Worm (Caenorhabditis elegans): ENCODE results near the gene T04C9.1.

Gene T04C9.1

DNA sequence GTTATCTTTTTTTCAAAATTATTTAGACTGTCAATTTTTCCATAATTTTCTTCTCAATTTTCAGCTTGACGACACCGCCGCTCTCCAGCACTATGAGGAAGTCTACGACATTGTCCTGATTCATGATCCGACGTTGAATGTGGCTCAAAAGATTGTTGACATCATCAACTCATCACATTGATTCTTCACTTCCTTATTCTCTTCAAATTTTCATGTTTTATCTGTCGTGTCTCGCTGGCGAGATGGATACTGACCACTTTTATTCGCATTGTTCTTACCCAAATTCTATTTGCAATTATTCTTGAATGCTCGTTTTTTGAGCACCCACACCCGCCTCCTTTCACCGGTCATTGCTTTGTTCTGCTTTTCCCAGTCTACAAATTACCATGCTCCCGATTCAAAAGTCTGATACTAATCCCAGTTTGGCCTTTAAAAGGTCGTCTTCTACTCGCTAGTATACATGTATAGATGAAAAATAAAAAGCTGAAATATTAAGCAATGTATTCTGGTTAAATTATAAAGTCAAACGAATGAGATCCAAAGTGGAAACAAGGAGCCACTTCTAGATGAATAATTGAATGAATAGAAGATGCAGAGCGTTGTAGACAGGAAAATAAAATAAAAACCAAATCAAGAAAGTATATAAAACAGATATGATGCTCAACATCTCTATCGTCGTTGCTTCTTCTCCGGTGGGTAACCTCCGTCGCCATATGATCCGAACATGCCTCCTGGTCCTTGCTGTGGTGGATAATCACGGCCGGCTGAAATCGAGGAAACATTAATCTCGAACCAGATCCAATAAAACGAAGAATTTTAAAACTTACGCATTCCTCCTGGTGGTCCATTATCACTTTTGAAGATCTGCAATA, 39.7 kb upstream of the T04C9.1 start (continued):
- TF ChIP-seq sdz-12 (GFP tag; optimal IDR thresholded peaks at IDR 0.05) (no peak), hlh-30 (tag; optimal IDR thresholded peaks at IDR 0.05; ENCODE audit: insufficient read depth) (peak; percentile 27), Y75B8A.6 (GFP tag; IDR thresholded peaks at IDR 0.05) (no peak), zip-11 (GFP tag; IDR thresholded peaks at IDR 0.05) (no peak), R02D3.7 (tag; optimal IDR thresholded peaks at IDR 0.05) (no peak), spr-3 (GFP tag; optimal IDR thresholded peaks at IDR 0.05) (no peak), ztf-7 (tag; optimal IDR thresholded peaks at IDR 0.05) (no peak), mep-1 (tag; optimal IDR thresholded peaks at IDR 0.05) (peak; percentile 43), fkh-10 (GFP tag; optimal IDR thresholded peaks at IDR 0.05) (no peak), nhr-25 (tag; optimal IDR thresholded peaks at IDR 0.05; ENCODE audit: borderline replicate concordance, insufficient read depth) (peak; percentile 45), F49E8.2 (tag; optimal IDR thresholded peaks at IDR 0.05; ENCODE audit: borderline replicate concordance) (no peak), T26A8.4 (GFP tag; IDR thresholded peaks at IDR 0.05) (peak; percentile 72; the same call in 1 of the 2 replicates), ZK546.5 (tag; optimal IDR thresholded peaks at IDR 0.05) (no peak), dmd-9 (GFP tag; IDR thresholded peaks at IDR 0.05) (no peak), mdl-1 (tag; optimal IDR thresholded peaks at IDR 0.05) (no peak), lin-13 (GFP tag; optimal IDR thresholded peaks at IDR 0.05) (no peak), tag-97 (GFP tag; IDR thresholded peaks at IDR 0.05) (no peak), Y105C5A.15 (GFP tag; IDR thresholded peaks at IDR 0.05) (0 out of 2 replicates have a peak, but pooled peaks have one; percentile 5), hmg-1.1 (GFP tag; IDR thresholded peaks at IDR 0.05) (peak; percentile 22; the same call in 1 of the 2 replicates), unc-39 (tag; optimal IDR thresholded peaks at IDR 0.05) (no peak), ctbp-1 (GFP tag; IDR thresholded peaks at IDR 0.05) (no peak), attf-4 (tag; optimal IDR thresholded peaks at IDR 0.05) (no peak), zfp-3 (GFP tag; conservative IDR thresholded peaks at IDR 0.05) (peak; percentile 78; the same call in 1 of the 2 replicates), ces-1 (GFP tag; optimal IDR thresholded peaks at IDR 0.05) (no peak), ceh-44 (GFP tag; IDR thresholded peaks at IDR 0.05) (no peak), tra-1 (GFP tag; IDR thresholded peaks at IDR 0.05) (no peak), hlh-11 (tag; optimal IDR thresholded peaks at IDR 0.05) (peak; percentile 14), unc-62 (GFP tag; optimal IDR thresholded peaks at IDR 0.05 in 1 of 2) (no peak), unc-62 (tag; optimal IDR thresholded peaks at IDR 0.05) (no peak), F44E2.7 (GFP tag; IDR thresholded peaks at IDR 0.05) (no peak), daf-8 (GFP tag; IDR thresholded peaks at IDR 0.05) (no peak), lin-15B (tag; optimal IDR thresholded peaks at IDR 0.05) (no peak), lin-38 (GFP tag; IDR thresholded peaks at IDR 0.05) (peak; percentile 47), ceh-20 (GFP tag; IDR thresholded peaks at IDR 0.05) (0 out of 2 replicates have a peak, but pooled peaks have one; percentile 10), duxl-1 (tag; optimal IDR thresholded peaks at IDR 0.05; ENCODE audit: poor library complexity) (no peak), aly-2 (tag; optimal IDR thresholded peaks at IDR 0.05) (no peak), dmd-6 (GFP tag; IDR thresholded peaks at IDR 0.05) (no peak), spr-1 (tag; optimal IDR thresholded peaks at IDR 0.05) (peak; percentile 20), dve-1 (tag; optimal IDR thresholded peaks at IDR 0.05; ENCODE audit: insufficient read depth) (peak; percentile 23), php-3 (GFP tag; IDR thresholded peaks at IDR 0.05) (no peak), set-16 (GFP tag; IDR thresholded peaks at IDR 0.05) (no peak), daf-16 (GFP tag; optimal IDR thresholded peaks at IDR 0.05) (no peak), daf-16 (tag; optimal IDR thresholded peaks at IDR 0.05) (peak; percentile 28), vab-7 (GFP tag; IDR thresholded peaks at IDR 0.05) (no peak), aha-1 (tag) (peak; percentile 73), pqm-1 (tag; optimal IDR thresholded peaks at IDR 0.05) (no peak), saeg-2 (GFP tag; IDR thresholded peaks at IDR 0.05) (no peak), D1046.2 (GFP tag; IDR thresholded peaks at IDR 0.05) (no peak), lsy-2 (tag; optimal IDR thresholded peaks at IDR 0.05) (peak; percentile 9 to 45), snpc-4 (tag; optimal IDR thresholded peaks at IDR 0.05) (no peak)

All from whole organism, L4 larva.